Worm (Caenorhabditis elegans) whole organism, L4 larva: Measurements from ENCODE around the gene F11A5.15.

Experiments
- aha-1 ChIP-seq: fragments of 150-350 bp; peaks from one replicate; lab custom pipeline; 2014; ENCODE audit warnings: missing biosample characterization, missing genetic modification characterization
- aly-2 ChIP-seq: sonication (generic microtip); optimal IDR thresholded peaks from 2 replicates; lab custom pipeline; 2018; ENCODE audit warnings: missing biosample characterization, missing genetic modification characterization
- ceh-32 ChIP-seq: sonication (generic microtip); optimal IDR thresholded peaks from 2 replicates; lab custom pipeline; 2016; ENCODE audit warnings: mild to moderate bottlenecking, missing genetic modification characterization, missing compliant biosample characterization; ENCODE audit not compliant: poor library complexity
- dpl-1 ChIP-seq: fragments of 150-350 bp; optimal IDR thresholded peaks from 2 replicates; lab custom pipeline; 2014; ENCODE audit warnings: missing biosample characterization, missing genetic modification reagents, missing genetic modification characterization
- egl-27 ChIP-seq: sonication (generic microtip); optimal IDR thresholded peaks from 3 replicates; lab custom pipeline; 2017; ENCODE audit warnings: missing biosample characterization, missing genetic modification reagents, missing genetic modification characterization
- fkh-10 ChIP-seq: fragments of 150-350 bp; optimal IDR thresholded peaks from 2 replicates; lab custom pipeline; 2014; ENCODE audit warnings: missing biosample characterization, missing genetic modification reagents, missing genetic modification characterization
- hlh-30 ChIP-seq: sonication (generic microtip); optimal IDR thresholded peaks from 2 replicates; lab custom pipeline; 2017; ENCODE audit warnings: antibody characterized with exemption, mild to moderate bottlenecking, missing genetic modification characterization, missing compliant biosample characterization; ENCODE audit not compliant: insufficient read depth
- mep-1 ChIP-seq: fragments of 150-350 bp; sonication (generic microtip); optimal IDR thresholded peaks from 3 replicates; lab custom pipeline; 2014; ENCODE audit warnings: missing biosample characterization, missing genetic modification characterization
- nhr-77 ChIP-seq: fragments of 150-350 bp; optimal IDR thresholded peaks from 2 replicates; lab custom pipeline; 2014; ENCODE audit warnings: missing biosample characterization, missing genetic modification characterization
- zag-1 ChIP-seq: fragments of 150-350 bp; optimal IDR thresholded peaks from 2 replicates; lab custom pipeline; 2014; ENCODE audit warnings: missing biosample characterization, missing genetic modification characterization

DNA sequence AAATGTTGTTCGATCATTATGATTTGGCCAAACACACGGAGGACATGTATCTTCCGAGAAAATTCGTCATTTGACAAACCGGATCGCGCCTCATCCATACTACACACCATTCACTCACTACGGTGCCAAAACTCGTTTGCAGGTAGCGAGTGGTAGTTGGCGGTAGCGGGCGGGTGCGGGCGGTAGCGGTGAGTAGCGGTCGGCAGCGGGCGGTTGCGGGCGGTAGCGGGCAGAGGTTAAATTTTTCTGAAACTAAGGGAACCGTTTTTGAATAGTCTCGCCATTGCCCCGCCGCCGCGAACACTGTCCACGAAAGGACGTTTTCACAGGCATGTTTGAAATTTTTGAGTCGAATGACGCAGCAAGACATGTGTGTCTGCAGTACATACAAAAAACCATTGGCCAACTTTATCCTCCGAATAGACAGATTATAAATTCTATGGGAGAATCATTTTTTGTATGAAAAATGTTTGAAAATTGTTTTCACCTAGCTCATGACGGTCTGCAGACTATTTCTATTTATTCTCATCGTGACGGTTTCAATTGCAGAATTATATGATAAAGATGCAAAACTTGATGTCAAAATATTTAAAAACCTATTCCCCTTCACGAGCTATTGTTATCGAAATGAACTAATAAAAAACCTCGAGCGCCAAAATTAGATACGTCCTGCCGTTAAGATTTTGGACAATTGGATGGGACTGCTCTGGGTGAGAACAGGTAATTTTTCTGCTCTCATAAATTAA is 8.0 kb downstream of the F11A5.15 start, which contains the start of gene F11A5.16:
- TF ChIP-seq hlh-30 (tag; lab: Kevin White, UChicago) (no peak), aha-1 (tag; lab: Kevin White, UChicago) (no peak), fkh-10 (GFP tag; lab: Kevin White, UChicago) (no peak), mep-1 (tag; lab: Kevin White, UChicago) (no peak), egl-27 (no peak), zag-1 (tag; lab: Kevin White, UChicago) (no peak), aly-2 (tag; lab: Kevin White, UChicago) (no peak), nhr-77 (no peak), ceh-32 (tag; lab: Kevin White, UChicago) (no peak), dpl-1 (GFP tag; lab: Kevin White, UChicago) (no peak)
